Worm (Caenorhabditis elegans): ENCODE data around the gene C31H1.5.

DNA sequence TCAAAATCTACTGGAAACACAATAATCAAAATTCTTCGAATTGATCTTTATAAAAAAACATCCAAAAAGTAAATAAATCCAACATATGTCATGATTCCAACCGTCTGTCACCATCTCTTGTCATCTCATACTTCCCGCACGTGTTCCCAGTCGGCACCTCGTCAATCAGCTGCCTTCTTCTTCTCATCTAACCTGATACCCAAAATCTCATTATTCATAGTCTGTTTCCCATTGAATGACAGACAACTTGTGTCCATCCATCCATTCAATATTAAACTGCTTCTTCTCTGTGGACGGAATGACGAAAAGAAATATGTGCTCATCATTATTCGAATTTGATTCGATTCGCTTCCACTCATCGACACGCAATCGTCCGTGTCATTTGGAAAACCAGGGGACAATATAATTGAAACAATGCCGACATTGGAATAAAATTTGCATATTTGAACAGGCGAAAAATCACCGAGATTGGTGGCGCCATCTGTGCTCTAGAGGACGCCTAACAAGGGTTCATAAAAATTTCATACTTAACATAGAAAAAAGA, 14.6 kb upstream of the C31H1.5 start:
- TF ChIP-seq ztf-23 (GFP tag; IDR thresholded peaks at IDR 0.05) (no peak), T22C8.4 (GFP tag; IDR thresholded peaks at IDR 0.05) (no peak), ref-1 (GFP tag; conservative IDR thresholded peaks at IDR 0.05) (no peak), flt-1 (GFP tag; IDR thresholded peaks at IDR 0.05) (no peak), cog-1 (tag; optimal IDR thresholded peaks at IDR 0.05) (no peak), tab-1 (GFP tag; IDR thresholded peaks at IDR 0.05) (no peak), med-1 (GFP tag; optimal IDR thresholded peaks at IDR 0.05; ENCODE audit: insufficient read depth) (no peak)

All from whole organism, midembryonic.